Worm (Caenorhabditis elegans): ENCODE measurements around the gene F16G10.5.
A peak's percentile ranks its signal among the peaks of the same experiment; 100 is the strongest.

The F16G10.5 gene

DNA sequence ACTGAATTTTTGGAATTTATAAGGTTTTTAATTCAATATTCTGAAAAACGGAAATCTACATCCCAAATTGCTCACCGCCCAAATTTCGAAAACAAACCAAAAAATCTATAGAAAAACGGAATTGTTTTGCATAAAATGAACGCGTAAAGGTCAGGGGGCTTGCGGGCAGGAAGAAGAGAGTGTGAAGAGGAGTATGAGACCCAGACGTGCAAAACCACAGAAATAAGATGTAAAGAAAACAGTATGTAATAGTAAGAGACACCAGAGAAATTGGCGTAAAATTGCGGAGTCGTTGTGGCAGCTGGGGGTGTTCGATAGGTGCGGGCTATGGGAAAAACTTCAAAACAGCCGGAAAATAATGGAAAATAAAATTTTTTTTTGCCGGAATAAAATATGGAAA lies 26.1 kb upstream of the F16G10.5 start:
- peak; percentile 47; the same call in 1 of the 2 replicates for TF ChIP-seq hmg-1.2 (GFP tag; IDR thresholded peaks at IDR 0.05)
- TF ChIP-seq F22D6.2 (tag; optimal IDR thresholded peaks at IDR 0.05), result no peak
- TF ChIP-seq snpc-1.1 (tag; optimal IDR thresholded peaks at IDR 0.05; ENCODE audit: insufficient read depth), result no peak
- TF ChIP-seq madf-10 (tag; optimal IDR thresholded peaks at IDR 0.05), result no peak

DNA sequence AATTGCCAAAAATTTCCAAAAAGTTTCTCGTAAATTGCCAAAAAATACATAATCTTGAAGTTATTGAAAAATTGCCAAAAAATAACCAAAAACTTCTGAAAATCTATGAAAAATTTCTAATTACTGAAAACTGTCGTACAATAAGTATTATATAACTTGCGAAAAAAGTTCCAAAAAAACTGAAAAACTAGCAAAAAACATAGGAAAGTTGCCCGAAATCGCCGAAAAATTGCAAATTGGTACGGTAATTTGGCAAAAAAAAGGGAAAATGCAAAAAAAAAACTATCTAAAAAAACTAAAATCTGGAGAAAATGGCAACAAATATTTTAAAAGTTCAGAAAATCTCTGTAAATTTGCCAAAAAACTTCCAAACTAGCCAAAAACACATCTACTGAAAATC lies 25.6 kb upstream of the F16G10.5 start, which contains the start of gene enri-1:
TSS of gene enri-1 (minus strand) at position 101 of the 400 bp plus-strand sequence.
- no peak for TF ChIP-seq cebp-1 (GFP tag; IDR thresholded peaks at IDR 0.05)
- TF ChIP-seq cebp-1 (tag; optimal IDR thresholded peaks at IDR 0.05), result no peak
- no peak for TF ChIP-seq lin-26 (GFP tag; IDR thresholded peaks at IDR 0.05)

DNA sequence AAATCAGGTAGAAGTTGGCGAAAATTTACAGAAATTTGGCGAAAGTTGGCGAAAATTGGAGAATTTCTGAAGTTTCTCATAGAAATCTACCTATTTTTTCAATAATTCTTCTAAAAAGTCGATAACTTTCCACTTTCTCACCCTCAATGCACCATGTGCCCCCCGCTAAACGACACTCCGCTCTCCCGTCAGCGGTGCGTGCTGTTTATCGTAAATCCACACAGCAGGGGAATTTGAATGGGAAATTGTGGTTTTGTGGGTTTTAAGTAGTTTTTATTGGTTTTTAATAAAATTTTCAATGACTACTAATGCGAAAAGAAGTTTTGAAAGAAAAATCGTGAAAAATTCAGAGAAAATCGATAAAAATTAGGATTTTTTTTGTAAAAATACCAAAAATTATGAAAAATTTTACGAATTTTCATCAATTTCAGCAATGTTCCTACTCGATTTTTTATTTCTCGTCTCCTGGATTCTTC lies 25.1 kb upstream of the F16G10.5 start, which contains the start of gene F43C11.6:
TSS of gene F43C11.6 (plus strand) at position 426 of the 476 bp plus-strand sequence.
- TF ChIP-seq attf-5 (GFP tag; optimal IDR thresholded peaks at IDR 0.05) (peak; percentile 25), bed-1 (GFP tag; IDR thresholded peaks at IDR 0.05) (no peak), attf-3 (GFP tag; conservative IDR thresholded peaks at IDR 0.05) (peak; percentile 89)

DNA sequence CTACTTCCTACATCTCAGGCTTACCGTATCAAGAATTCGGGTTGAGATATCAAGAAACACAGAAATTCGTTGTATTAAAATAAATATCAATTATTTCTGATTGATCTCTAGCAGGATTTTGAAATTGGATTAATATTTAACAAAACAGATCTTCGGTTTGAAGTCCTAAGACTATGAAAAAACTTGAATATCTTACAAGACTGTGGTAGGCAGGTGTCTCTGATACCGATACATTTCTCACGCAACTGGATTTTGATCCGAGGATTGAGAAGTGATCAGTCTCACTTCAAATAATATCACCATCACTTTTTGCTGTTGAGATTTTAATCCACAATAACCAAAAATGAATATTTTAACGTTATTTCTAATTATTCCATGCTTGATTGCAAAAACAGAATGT lies 20.4 kb upstream of the F16G10.5 start, which contains the start of gene F43C11.4:
TSS of gene F43C11.4 (plus strand) at position 301 of the 400 bp plus-strand sequence.
- TF ChIP-seq F57C9.4 (tag; optimal IDR thresholded peaks at IDR 0.05), result no peak
- no peak for TF ChIP-seq F52B5.7 (tag; optimal IDR thresholded peaks at IDR 0.05)
- TF ChIP-seq egl-18 (GFP tag; IDR thresholded peaks at IDR 0.05), result no peak
- TF ChIP-seq mcd-1 (GFP tag; IDR thresholded peaks at IDR 0.05), result no peak
- no peak for TF ChIP-seq hlh-12 (tag; optimal IDR thresholded peaks at IDR 0.05)
- TF ChIP-seq B0336.3 (GFP tag; IDR thresholded peaks at IDR 0.05), result no peak
- TF ChIP-seq somi-1 (GFP tag; optimal IDR thresholded peaks at IDR 0.05), result no peak
- no peak for TF ChIP-seq mes-4 (tag; optimal IDR thresholded peaks at IDR 0.05)
- no peak for TF ChIP-seq attf-6 (GFP tag; IDR thresholded peaks at IDR 0.05)
- TF ChIP-seq snpc-1.3 (tag; optimal IDR thresholded peaks at IDR 0.05; ENCODE audit: insufficient read depth), result no peak

DNA sequence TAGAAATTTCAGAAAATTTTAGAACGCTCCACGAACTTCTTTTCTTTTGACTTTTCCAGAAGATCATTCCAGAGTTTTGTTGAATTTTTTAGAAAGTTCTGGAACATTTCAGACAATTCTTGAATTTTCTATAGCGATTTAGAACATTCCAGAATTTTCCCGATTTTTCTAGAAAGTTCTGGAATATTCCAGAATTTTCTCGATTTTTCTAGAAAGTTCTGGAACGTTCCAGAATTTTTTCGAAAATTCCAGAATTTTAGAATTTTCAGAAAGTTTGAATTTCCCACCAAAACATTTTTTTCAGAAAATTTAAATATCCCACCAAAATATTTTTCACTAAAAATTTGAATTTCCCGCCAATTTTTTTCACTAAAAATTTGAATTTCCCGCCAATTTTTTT lies 19.1 kb upstream of the F16G10.5 start:
- peak; percentile 93 for TF ChIP-seq hsf-1 (GFP tag; IDR thresholded peaks at IDR 0.05)

DNA sequence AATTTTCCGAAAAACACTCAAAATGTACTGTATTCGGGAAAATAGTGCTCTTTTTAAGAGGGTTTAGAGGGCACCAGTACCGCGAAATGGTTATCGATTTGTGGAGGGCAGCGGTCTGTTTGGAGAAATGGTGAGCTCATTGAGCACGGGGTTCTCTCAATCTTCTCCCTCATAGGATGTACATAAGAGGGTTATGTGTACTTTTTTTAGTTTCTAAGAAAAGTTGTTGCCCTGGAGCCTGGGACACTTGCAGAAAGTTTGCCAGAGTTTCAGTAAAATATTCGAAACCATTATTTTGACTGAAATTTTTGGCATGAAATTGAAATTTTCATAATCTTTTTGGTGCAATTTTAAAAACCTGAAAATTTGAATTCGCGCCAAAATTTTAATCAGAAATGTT lies 14.6 kb upstream of the F16G10.5 start, which contains the start of gene F43C11.10:
TSS of gene F43C11.10 (minus strand) at position 101 of the 400 bp plus-strand sequence.
- TF ChIP-seq F10E7.11 (tag; optimal IDR thresholded peaks at IDR 0.05) (no peak), ztf-28 (GFP tag; IDR thresholded peaks at IDR 0.05) (no peak), tbx-9 (tag; optimal IDR thresholded peaks at IDR 0.05; ENCODE audit: borderline replicate concordance) (no peak), ama-1 (optimal IDR thresholded peaks at IDR 0.05) (no peak), ama-1 (GFP tag; optimal IDR thresholded peaks at IDR 0.05) (no peak), ceh-79 (tag; optimal IDR thresholded peaks at IDR 0.05) (no peak), Y95B8A.8 (GFP tag; IDR thresholded peaks at IDR 0.05) (no peak), F22D6.2 (tag; optimal IDR thresholded peaks at IDR 0.05) (no peak), hlh-26 (GFP tag; conservative IDR thresholded peaks at IDR 0.05) (no peak), lir-1 (GFP tag; conservative IDR thresholded peaks at IDR 0.05) (no peak), pbrm-1 (GFP tag; IDR thresholded peaks at IDR 0.05) (no peak), F49E8.2 (tag; optimal IDR thresholded peaks at IDR 0.05; ENCODE audit: insufficient read depth) (no peak)
